Worm (Caenorhabditis elegans) whole organism, L3 larva: Measurements from ENCODE around the gene rpoa-1.

ENCODE experiments used
- fkh-10 ChIP-seq: sonication (generic microtip); optimal IDR thresholded peaks from 2 replicates; lab custom pipeline; 2017; ENCODE audit warnings: missing biosample characterization, missing genetic modification reagents, missing genetic modification characterization
- mdl-1 ChIP-seq: fragments of 150-350 bp; optimal IDR thresholded peaks from 2 replicates; lab custom pipeline; 2014; ENCODE audit warnings: missing biosample characterization, missing genetic modification characterization

DNA sequence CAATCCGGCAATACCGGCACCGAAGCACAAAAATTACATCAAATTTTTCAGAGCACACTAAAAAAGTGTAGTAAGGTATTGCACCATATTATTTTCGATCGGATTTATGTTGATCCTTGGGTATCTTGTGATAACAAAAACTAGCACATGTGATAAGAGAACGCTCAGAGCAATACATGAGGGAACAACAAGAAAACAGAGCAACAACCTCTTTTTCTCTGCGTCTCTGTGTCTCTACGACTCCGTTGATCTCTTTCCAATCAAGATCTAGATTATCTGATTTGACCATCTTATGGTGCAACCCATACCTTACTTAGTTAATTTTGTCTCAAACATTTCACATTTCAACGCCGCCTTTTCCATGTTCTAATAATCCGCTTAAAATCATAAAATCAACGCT lies 62.4 kb downstream of the rpoa-1 start, which contains the start of gene tag-10:
- TF ChIP-seq mdl-1 (tag; lab: Kevin White, UChicago) (no peak), fkh-10 (GFP tag; lab: Kevin White, UChicago) (no peak)
